Worm (Caenorhabditis elegans): ENCODE results near the gene arx-4.

DNA sequence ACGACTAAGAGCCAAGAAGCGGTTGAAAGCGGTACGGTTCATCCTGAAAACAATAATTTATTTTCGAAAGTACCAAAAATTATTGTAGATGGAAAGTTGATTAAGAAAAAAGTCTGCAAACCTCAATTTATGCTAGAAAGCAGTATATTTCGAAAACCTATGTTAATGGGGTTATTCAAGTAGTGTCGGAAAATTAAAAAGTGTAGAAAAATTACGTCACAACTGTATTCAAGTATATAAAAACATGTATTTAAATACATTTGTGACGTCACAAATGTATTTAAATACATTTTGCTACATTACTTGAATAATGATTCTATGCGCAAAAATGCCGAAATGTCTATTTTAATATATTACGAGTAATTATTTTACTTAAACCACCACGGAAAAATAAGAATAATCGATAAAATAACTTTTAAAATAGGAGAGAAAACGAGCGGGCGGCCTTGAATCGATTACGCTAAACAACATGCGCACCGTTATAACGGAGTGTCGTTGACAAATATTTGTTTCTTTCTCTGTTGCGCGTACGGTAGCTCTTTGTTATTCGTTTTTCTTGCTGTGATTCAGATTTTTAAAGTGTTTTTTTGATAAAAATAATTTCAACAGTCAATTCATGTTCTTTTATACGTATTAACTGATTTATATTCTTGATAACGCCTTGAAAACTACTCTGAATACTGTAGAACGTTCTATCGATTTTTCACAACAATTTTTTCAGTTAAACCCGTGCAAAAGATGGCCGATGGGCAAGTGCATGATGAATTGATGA is 48.6 kb downstream of the arx-4 start, which contains the start of the genes F23H11.5 and bra-2:
- TF ChIP-seq nhr-77 (tag; optimal IDR thresholded peaks at IDR 0.05) (no peak), mdl-1 (tag; optimal IDR thresholded peaks at IDR 0.05) (no peak), madf-9 (GFP tag; conservative IDR thresholded peaks at IDR 0.05) (no peak), ceh-82 (tag; optimal IDR thresholded peaks at IDR 0.05) (no peak), php-3 (GFP tag; IDR thresholded peaks at IDR 0.05) (no peak), nhr-237 (tag; optimal IDR thresholded peaks at IDR 0.05) (no peak), lin-39 (tag; optimal IDR thresholded peaks at IDR 0.05) (no peak), Y48G9A.11 (GFP tag; IDR thresholded peaks at IDR 0.05) (no peak)
